Worm (Caenorhabditis elegans) whole organism, L4 larva: ENCODE results near the gene pals-29.

Source experiments
- T26A8.4 ChIP-seq: fragments of 200-800 bp; sonication (Bioruptor generic); IDR thresholded peaks from 2 replicates; pipeline ENCODE4 v1.3.6; 2022; ENCODE audit warnings: missing genetic modification characterization, missing compliant biosample characterization
- ceh-32 ChIP-seq: sonication (generic microtip); optimal IDR thresholded peaks from 2 replicates; lab custom pipeline; 2016; ENCODE audit warnings: mild to moderate bottlenecking, missing genetic modification characterization, missing compliant biosample characterization; ENCODE audit not compliant: poor library complexity
- dmd-8 ChIP-seq: fragments of 200-800 bp; sonication (Bioruptor generic); IDR thresholded peaks from 2 replicates; pipeline ENCODE4 v1.3.6; 2022; ENCODE audit warnings: missing genetic modification characterization, missing compliant biosample characterization
- dmd-9 ChIP-seq: fragments of 200-800 bp; sonication (Bioruptor generic); IDR thresholded peaks from 2 replicates; pipeline ENCODE4 v1.3.6; 2022; ENCODE audit warnings: missing genetic modification reagents, missing genetic modification characterization, missing compliant biosample characterization
- fkh-10 ChIP-seq: fragments of 150-350 bp; optimal IDR thresholded peaks from 2 replicates; lab custom pipeline; 2014; ENCODE audit warnings: missing biosample characterization, missing genetic modification reagents, missing genetic modification characterization
- hlh-30 ChIP-seq: sonication (generic microtip); optimal IDR thresholded peaks from 2 replicates; lab custom pipeline; 2017; ENCODE audit warnings: antibody characterized with exemption, mild to moderate bottlenecking, missing genetic modification characterization, missing compliant biosample characterization; ENCODE audit not compliant: insufficient read depth
- jun-1 ChIP-seq: fragments of 150-350 bp; optimal IDR thresholded peaks from 2 replicates; lab custom pipeline; 2014; ENCODE audit warnings: missing biosample characterization, missing genetic modification reagents, missing genetic modification characterization
- nhr-10 ChIP-seq: fragments of 150-350 bp; optimal IDR thresholded peaks from 2 replicates; lab custom pipeline; 2014; ENCODE audit warnings: missing biosample characterization, missing genetic modification characterization
- nhr-48 ChIP-seq: sonication (generic microtip); optimal IDR thresholded peaks from 2 replicates; lab custom pipeline; 2016; ENCODE audit warnings: mild to moderate bottlenecking, missing genetic modification characterization, missing compliant biosample characterization
- pha-4 ChIP-seq, 2 experiments: fragments of 150-350 bp in 1 of 2; fragments of 200-800 bp in 1 of 2; sonication (Bioruptor generic) in 1 of 2; IDR thresholded peaks in 1 of 2; optimal IDR thresholded peaks in 1 of 2; 2 replicates each; pipeline versions ENCODE4 v1.3.6 to Lab custom; 2014 to 2022; ENCODE audit warnings: missing genetic modification characterization in 2 of 2, missing genetic modification reagents in 2 of 2, missing biosample characterization in 1 of 2, missing compliant biosample characterization in 1 of 2
- snpc-4 ChIP-seq: fragments of 150-350 bp; optimal IDR thresholded peaks from 2 replicates; lab custom pipeline; 2014; ENCODE audit warnings: missing biosample characterization, missing genetic modification characterization
- ztf-11 ChIP-seq: fragments of 150-350 bp; optimal IDR thresholded peaks from 2 replicates; lab custom pipeline; 2014; ENCODE audit warnings: missing biosample characterization, missing genetic modification characterization

ce11 chrIV:14554788-14555187, 12.4 kb upstream of the pals-29 start, which contains the start of gene Y57G11B.6:
- no peak for TF ChIP-seq jun-1 (tag; lab: Kevin White, UChicago)
- TF ChIP-seq fkh-10 (GFP tag; lab: Kevin White, UChicago): no peak
- TF ChIP-seq pha-4 (GFP tag; IDR thresholded peaks at IDR 0.05; lab: Robert Waterston, UW): no peak
- no peak for TF ChIP-seq pha-4 (tag; optimal IDR thresholded peaks at IDR 0.05; lab: Kevin White, UChicago)
- TF ChIP-seq ztf-11: no peak
- TF ChIP-seq ceh-32 (tag; lab: Kevin White, UChicago): no peak
- no peak for TF ChIP-seq dmd-9
- TF ChIP-seq snpc-4 (tag; lab: Kevin White, UChicago): no peak
- TF ChIP-seq nhr-48 (tag; lab: Kevin White, UChicago): no peak
- TF ChIP-seq dmd-8 (GFP tag; lab: Robert Waterston, UW): no peak
- TF ChIP-seq nhr-10: no peak
- no peak for TF ChIP-seq T26A8.4
- TF ChIP-seq hlh-30: no peak
